Worm (Caenorhabditis elegans) whole organism, late embryonic: ENCODE results near the gene ZK1248.15.

ENCODE experiments used
- C08G9.2 ChIP-seq: sonication (generic microtip); optimal IDR thresholded peaks from 2 replicates; lab custom pipeline; 2016; ENCODE audit warnings: mild to moderate bottlenecking, missing genetic modification characterization, moderate library complexity, missing compliant biosample characterization
- F13H6.1 ChIP-seq: sonication (generic microtip); optimal IDR thresholded peaks from 2 replicates; lab custom pipeline; 2016; ENCODE audit warnings: missing genetic modification characterization, missing compliant biosample characterization
- K02D7.2 ChIP-seq: sonication (generic microtip); optimal IDR thresholded peaks from 2 replicates; lab custom pipeline; 2017; ENCODE audit warnings: mild to moderate bottlenecking, missing genetic modification characterization, missing compliant biosample characterization
- K09A11.1 ChIP-seq: sonication (generic microtip); optimal IDR thresholded peaks from 2 replicates; lab custom pipeline; 2017; ENCODE audit warnings: antibody characterized with exemption, mild to moderate bottlenecking, missing genetic modification characterization, missing compliant biosample characterization; ENCODE audit not compliant: insufficient read depth
- T23F11.4 ChIP-seq: fragments of 200-800 bp; sonication (Bioruptor generic); optimal IDR thresholded peaks from 2 replicates; lab custom pipeline; 2018; ENCODE audit warnings: mild to moderate bottlenecking, missing genetic modification characterization, missing compliant biosample characterization
- Y22D7AL.16 ChIP-seq: sonication (generic microtip); optimal IDR thresholded peaks from 2 replicates; lab custom pipeline; 2016; ENCODE audit warnings: missing genetic modification characterization, missing compliant biosample characterization
- ama-1 ChIP-seq: fragments of 150-350 bp; optimal IDR thresholded peaks from 2 replicates; lab custom pipeline; 2014
- ceh-14 ChIP-seq: sonication (generic microtip); optimal IDR thresholded peaks from 2 replicates; lab custom pipeline; 2016; ENCODE audit warnings: missing genotype, missing genetic modification characterization, missing compliant biosample characterization
- ceh-2 ChIP-seq: sonication (generic microtip); optimal IDR thresholded peaks from 2 replicates; lab custom pipeline; 2016; ENCODE audit warnings: missing genotype, missing genetic modification characterization, missing compliant biosample characterization
- ceh-22 ChIP-seq: sonication (generic microtip); optimal IDR thresholded peaks from 2 replicates; lab custom pipeline; 2017; ENCODE audit warnings: missing biosample characterization, missing genetic modification characterization
- ceh-34 ChIP-seq: sonication (generic microtip); optimal IDR thresholded peaks from 2 replicates; lab custom pipeline; 2016; ENCODE audit warnings: mild to moderate bottlenecking, missing genetic modification characterization, missing compliant biosample characterization
- ceh-45 ChIP-seq: fragments of 200-800 bp; sonication (Bioruptor generic); IDR thresholded peaks from 2 replicates; pipeline ENCODE4 v1.3.6; 2022; ENCODE audit warnings: missing genetic modification reagents, missing genetic modification characterization, missing compliant biosample characterization
- ceh-9 ChIP-seq: sonication (generic microtip); optimal IDR thresholded peaks from 2 replicates; lab custom pipeline; 2016; ENCODE audit warnings: mild to moderate bottlenecking, missing genetic modification characterization, inconsistent platforms, missing compliant biosample characterization
- dve-1 ChIP-seq: sonication (generic microtip); optimal IDR thresholded peaks from 2 replicates; lab custom pipeline; 2017; ENCODE audit warnings: antibody characterized with exemption, mild to moderate bottlenecking, missing genetic modification characterization, missing compliant biosample characterization
- elt-4 ChIP-seq: sonication (generic microtip); optimal IDR thresholded peaks from 2 replicates; lab custom pipeline; 2016; ENCODE audit warnings: missing genetic modification characterization, missing compliant biosample characterization
- ets-4 ChIP-seq: sonication (generic microtip); optimal IDR thresholded peaks from 2 replicates; lab custom pipeline; 2016; ENCODE audit warnings: missing genetic modification characterization, missing compliant biosample characterization
- fax-1 ChIP-seq: sonication (generic microtip); optimal IDR thresholded peaks from 2 replicates; lab custom pipeline; 2016; ENCODE audit warnings: missing genotype, missing genetic modification characterization, missing compliant biosample characterization
- fkh-10 ChIP-seq: fragments of 150-350 bp; optimal IDR thresholded peaks from 2 replicates; lab custom pipeline; 2014; ENCODE audit warnings: missing biosample characterization, missing genetic modification reagents, missing genetic modification characterization
- fkh-6 ChIP-seq: sonication (generic microtip); optimal IDR thresholded peaks from 2 replicates; lab custom pipeline; 2016; ENCODE audit warnings: missing genetic modification characterization, missing compliant biosample characterization
- hlh-15 ChIP-seq: sonication (generic microtip); optimal IDR thresholded peaks from 2 replicates; lab custom pipeline; 2016; ENCODE audit warnings: missing genetic modification characterization, missing compliant biosample characterization
- hlh-30 ChIP-seq: sonication (generic microtip); optimal IDR thresholded peaks from 2 replicates; lab custom pipeline; 2017; ENCODE audit warnings: antibody characterized with exemption, missing genetic modification characterization, missing compliant biosample characterization; ENCODE audit not compliant: insufficient read depth
- hlh-8 ChIP-seq: sonication (generic microtip); optimal IDR thresholded peaks from 2 replicates; lab custom pipeline; 2016; ENCODE audit warnings: missing genotype, missing genetic modification characterization, missing compliant biosample characterization
- madf-2 ChIP-seq: sonication (generic microtip); optimal IDR thresholded peaks from 2 replicates; lab custom pipeline; 2017; ENCODE audit warnings: missing genetic modification characterization, missing compliant biosample characterization
- mec-3 ChIP-seq: sonication (generic microtip); optimal IDR thresholded peaks from 2 replicates; lab custom pipeline; 2016; ENCODE audit warnings: borderline replicate concordance, missing genetic modification characterization, missing compliant biosample characterization
- nfya-1 ChIP-seq: sonication (generic microtip); optimal IDR thresholded peaks from 2 replicates; lab custom pipeline; 2017; ENCODE audit warnings: missing genetic modification characterization, mild to moderate bottlenecking, missing compliant biosample characterization, antibody characterized with exemption, moderate library complexity
- nhr-11 ChIP-seq: fragments of 150-350 bp; optimal IDR thresholded peaks from 2 replicates; lab custom pipeline; 2014; ENCODE audit warnings: missing biosample characterization, missing genetic modification characterization
- nhr-232 ChIP-seq: sonication (generic microtip); optimal IDR thresholded peaks from 2 replicates; lab custom pipeline; 2016; ENCODE audit warnings: missing genetic modification characterization, missing compliant biosample characterization
- npax-4 ChIP-seq: sonication (generic microtip); optimal IDR thresholded peaks from 2 replicates; lab custom pipeline; 2016; ENCODE audit warnings: missing genetic modification characterization, missing compliant biosample characterization
- odd-2 ChIP-seq: sonication (generic microtip); optimal IDR thresholded peaks from 2 replicates; lab custom pipeline; 2017; ENCODE audit warnings: antibody characterized with exemption, mild to moderate bottlenecking, missing genetic modification characterization, missing compliant biosample characterization
- pag-3 ChIP-seq: sonication (generic microtip); optimal IDR thresholded peaks from 2 replicates; lab custom pipeline; 2016; ENCODE audit warnings: missing compliant biosample characterization, missing genetic modification characterization, borderline replicate concordance
- pat-9 ChIP-seq: fragments of 200-800 bp; sonication (Bioruptor generic); optimal IDR thresholded peaks from 2 replicates; lab custom pipeline; 2018; ENCODE audit warnings: mild to moderate bottlenecking, missing genetic modification characterization, moderate library complexity, missing compliant biosample characterization
- pha-2 ChIP-seq: sonication (generic microtip); optimal IDR thresholded peaks from 2 replicates; lab custom pipeline; 2017; ENCODE audit warnings: mild to moderate bottlenecking, missing genetic modification characterization, missing compliant biosample characterization
- pqm-1 ChIP-seq: sonication (generic microtip); optimal IDR thresholded peaks from 2 replicates; lab custom pipeline; 2016; ENCODE audit warnings: missing genetic modification characterization, missing compliant biosample characterization
- pros-1 ChIP-seq: fragments of 150-350 bp; optimal IDR thresholded peaks from 2 replicates; lab custom pipeline; 2014; ENCODE audit warnings: missing biosample characterization, missing genetic modification reagents, missing genetic modification characterization
- ref-2 ChIP-seq: sonication (generic microtip); optimal IDR thresholded peaks from 2 replicates; lab custom pipeline; 2016; ENCODE audit warnings: missing genetic modification characterization, missing compliant biosample characterization
- sox-2 ChIP-seq: fragments of 200-800 bp; sonication (Bioruptor generic); IDR thresholded peaks from 2 replicates; pipeline ENCODE4 v1.3.6; 2022; ENCODE audit warnings: missing genetic modification reagents, missing genetic modification characterization, missing compliant biosample characterization
- tbx-2 ChIP-seq: sonication (generic microtip); optimal IDR thresholded peaks from 2 replicates; lab custom pipeline; 2016; ENCODE audit warnings: missing genetic modification characterization, missing compliant biosample characterization
- ttx-3 ChIP-seq: sonication (generic microtip); optimal IDR thresholded peaks from 2 replicates; lab custom pipeline; 2016; ENCODE audit warnings: missing genetic modification reagents, missing genetic modification characterization, missing compliant biosample characterization
- unc-3 ChIP-seq, 2 experiments: fragments of 200-800 bp in 1 of 2; sonication (Bioruptor generic) in 1 of 2; sonication (generic microtip) in 1 of 2; conservative IDR thresholded peaks in 1 of 2; optimal IDR thresholded peaks in 1 of 2; 2 replicates each; pipeline versions ENCODE4 v1.3.6 to Lab custom; 2016 to 2022; ENCODE audit warnings: missing compliant biosample characterization in 2 of 2, missing genetic modification characterization in 2 of 2, missing genetic modification reagents in 1 of 2
- unc-86 ChIP-seq: sonication (generic microtip); optimal IDR thresholded peaks from 2 replicates; lab custom pipeline; 2016; ENCODE audit warnings: missing genetic modification characterization, missing compliant biosample characterization
- zip-5 ChIP-seq: sonication (generic microtip); optimal IDR thresholded peaks from 2 replicates; lab custom pipeline; 2016; ENCODE audit warnings: missing genetic modification characterization, missing compliant biosample characterization
- ztf-16 ChIP-seq: sonication (generic microtip); optimal IDR thresholded peaks from 2 replicates; lab custom pipeline; 2017; ENCODE audit warnings: missing genetic modification characterization, missing compliant biosample characterization

The ZK1248.15 gene

ce11 chrII:5838453-5838852 lies at the start of gene ZK1248.15:
Gene ZK1248.15 (minus strand): TSS chrII:5838553.
- no peak for TF ChIP-seq ceh-9 (tag; lab: Kevin White, UChicago)
- TF ChIP-seq ama-1: no peak
- no peak for TF ChIP-seq ttx-3
- TF ChIP-seq madf-2 (tag; lab: Kevin White, UChicago): no peak
- TF ChIP-seq pat-9: no peak
- TF ChIP-seq T23F11.4 (GFP tag; lab: Kevin White, UChicago): no peak
- no peak for TF ChIP-seq nhr-11 (tag; lab: Kevin White, UChicago)
- TF ChIP-seq fax-1 (tag; lab: Kevin White, UChicago): no peak
- no peak for TF ChIP-seq tbx-2 (tag; lab: Kevin White, UChicago)
- TF ChIP-seq ceh-22 (tag; lab: Kevin White, UChicago): no peak
- TF ChIP-seq, all 69 proteins: peak for 0

ce11 chrII:5885966-5886621 lies 47.7 kb upstream of the ZK1248.15 start:
- TF ChIP-seq zip-5 (tag; lab: Kevin White, UChicago) (no peak), F13H6.1 (no peak), fkh-6 (tag; lab: Kevin White, UChicago) (no peak), nhr-232 (tag; lab: Kevin White, UChicago) (no peak), ceh-2 (no peak), fax-1 (tag; lab: Kevin White, UChicago) (no peak), unc-86 (tag; lab: Kevin White, UChicago) (no peak), pqm-1 (tag; lab: Kevin White, UChicago) (no peak), mec-3 (tag; lab: Kevin White, UChicago) (no peak), pros-1 (tag; lab: Kevin White, UChicago) (no peak), nfya-1 (tag; lab: Kevin White, UChicago) (no peak), unc-3 (GFP tag; conservative IDR thresholded peaks at IDR 0.05; lab: Robert Waterston, UW) (no peak), unc-3 (tag; optimal IDR thresholded peaks at IDR 0.05; lab: Kevin White, UChicago) (no peak)

- TF ChIP-seq elt-4 (tag; lab: Kevin White, UChicago) (no peak), ceh-34 (tag; lab: Kevin White, UChicago) (no peak), K02D7.2 (tag; lab: Kevin White, UChicago) (no peak), pag-3 (tag; lab: Kevin White, UChicago) (no peak), sox-2 (GFP tag; lab: Robert Waterston, UW) (no peak), ceh-45 (no peak), madf-2 (tag; lab: Kevin White, UChicago) (no peak), K09A11.1 (tag; lab: Kevin White, UChicago) (no peak), unc-86 (tag; lab: Kevin White, UChicago) (no peak), hlh-8 (tag; lab: Kevin White, UChicago) (no peak), ceh-2 (no peak), zip-5 (tag; lab: Kevin White, UChicago) (no peak), fkh-10 (GFP tag; lab: Kevin White, UChicago) (no peak), hlh-15 (tag; lab: Kevin White, UChicago) (no peak), ref-2 (no peak), ceh-14 (no peak), odd-2 (tag; lab: Kevin White, UChicago) (no peak), ceh-22 (tag; lab: Kevin White, UChicago) (no peak)
Measured at ce11 chrII:5884252-5884651, 45.9 kb upstream of the ZK1248.15 start, which contains the start of gene rfip-1. Gene rfip-1 (plus strand): TSS chrII:5884552.

DNA sequence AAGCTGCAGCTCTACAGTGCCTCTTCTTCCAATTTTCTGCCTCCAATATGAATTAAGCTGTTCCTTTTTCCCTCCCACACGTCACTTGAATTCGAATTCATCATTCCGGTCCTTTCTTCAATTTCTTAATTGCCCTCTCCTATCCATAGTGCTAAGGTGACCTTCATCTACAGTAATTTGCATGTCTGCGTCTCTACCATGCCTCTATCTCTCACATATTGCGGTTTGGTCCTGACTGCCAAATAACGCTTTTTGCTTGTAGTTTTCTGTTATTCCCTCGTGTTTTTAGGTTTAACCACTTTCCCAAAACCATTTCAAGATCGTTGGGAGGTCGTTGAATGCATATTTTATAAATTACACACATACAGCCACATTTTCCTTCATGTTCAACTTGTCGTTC lies 42.3 kb upstream of the ZK1248.15 start:
- no peak for TF ChIP-seq C08G9.2
- TF ChIP-seq pros-1 (tag; lab: Kevin White, UChicago): no peak
- TF ChIP-seq ceh-22 (tag; lab: Kevin White, UChicago): no peak
- TF ChIP-seq ztf-16 (tag; lab: Kevin White, UChicago): no peak
- no peak for TF ChIP-seq hlh-30 (tag; lab: Kevin White, UChicago)
- no peak for TF ChIP-seq unc-3 (GFP tag; conservative IDR thresholded peaks at IDR 0.05; lab: Robert Waterston, UW)
- no peak for TF ChIP-seq unc-3 (tag; optimal IDR thresholded peaks at IDR 0.05; lab: Kevin White, UChicago)
- no peak for TF ChIP-seq nfya-1 (tag; lab: Kevin White, UChicago)
- TF ChIP-seq dve-1: no peak
- no peak for TF ChIP-seq ets-4
- no peak for TF ChIP-seq Y22D7AL.16
- no peak for TF ChIP-seq pha-2 (tag; lab: Kevin White, UChicago)
- no peak for TF ChIP-seq ceh-45
- no peak for TF ChIP-seq npax-4
